Comparison of ENCODE assay signal across 1 fruit fly cellular context in the genomic region with DNA sequence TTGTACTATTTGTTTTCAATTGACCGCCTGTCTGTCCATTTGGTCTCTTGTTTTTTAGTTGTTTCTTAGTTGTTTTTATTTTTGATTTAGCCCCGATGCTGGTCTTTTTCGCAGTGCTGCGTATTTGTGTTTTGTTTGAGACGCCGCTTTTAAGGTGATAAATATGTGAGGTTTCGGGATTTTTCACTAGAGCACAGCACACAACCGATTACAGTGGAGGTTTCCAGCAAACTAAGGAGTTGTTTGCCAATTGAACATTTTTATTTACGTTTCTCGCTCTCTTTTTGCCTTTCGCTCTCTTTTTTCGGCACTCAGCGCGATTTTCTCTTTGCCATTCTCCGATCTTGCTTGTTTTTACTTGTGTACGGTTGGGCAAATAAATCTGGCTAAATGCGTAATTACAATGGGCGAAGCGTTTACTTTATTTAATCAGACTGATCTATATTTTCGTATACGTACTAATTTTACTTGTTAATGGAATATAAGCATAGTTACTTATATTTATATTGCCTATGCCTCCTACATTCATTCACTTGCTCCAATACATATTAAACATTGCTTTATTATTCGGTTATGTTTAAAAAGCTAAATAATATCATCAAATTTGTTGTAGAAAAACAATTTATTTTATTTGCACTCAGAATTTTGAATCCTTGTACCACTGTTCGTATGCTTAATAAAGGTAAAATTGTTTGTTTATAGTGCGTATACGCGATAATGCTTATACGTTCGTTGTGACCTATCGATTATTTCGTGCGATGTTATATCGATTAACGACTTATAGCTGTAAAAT.
TF ChIP-seq lines count a peak whose summit lies in the region.

A gene (minus strand): TSS at position 236 of the 793 bp plus-strand sequence.

TF ChIP-seq in whole organism, embryonic, 481 proteins besides CTCF, POLR2A, EP300 and RAD21 (continued from another document):
- TF ChIP-seq CG6175 (GFP tag; IDR thresholded peaks at IDR 0.05; lab: Robert Waterston, UW) (peak; percentile 43; the same call in 1 of the 3 replicates), CG42726 (GFP tag; IDR thresholded peaks at IDR 0.05; lab: Robert Waterston, UW; ENCODE audit: partially characterized antibody) (peak; percentile 89; the same call in 1 of the 2 replicates), row (GFP tag; IDR thresholded peaks at IDR 0.05; lab: Robert Waterston, UW) (peak; percentile 88), CG2875 (GFP tag; optimal IDR thresholded peaks at IDR 0.05; lab: Kevin White, UChicago) (peak; percentile 46), sima (GFP tag; optimal IDR thresholded peaks at IDR 0.05; lab: Kevin White, UChicago) (no peak), H2.0 (GFP tag; IDR thresholded peaks at IDR 0.05; lab: Robert Waterston, UW) (peak; percentile 64), Ets97D (GFP tag; optimal IDR thresholded peaks at IDR 0.05; lab: Kevin White, UChicago) (peak; percentile 60), CG1233 (GFP tag; optimal IDR thresholded peaks at IDR 0.05; lab: Kevin White, UChicago) (peak; percentile 87), odd (GFP tag; optimal IDR thresholded peaks at IDR 0.05; lab: Kevin White, UChicago) (peak; percentile 88), dmrt99B (tag; optimal IDR thresholded peaks at IDR 0.05; lab: Kevin White, UChicago) (peak; percentile 90), CG18619 (GFP tag; optimal IDR thresholded peaks at IDR 0.05; lab: Kevin White, UChicago) (peak; percentile 80), CG12155 (GFP tag; optimal IDR thresholded peaks at IDR 0.05; lab: Kevin White, UChicago) (peak; percentile 38), CG5245 (GFP tag; optimal IDR thresholded peaks at IDR 0.05; lab: Kevin White, UChicago) (peak; percentile 6), D19A (tag; optimal IDR thresholded peaks at IDR 0.05; lab: Kevin White, UChicago) (peak; percentile 80), sens-2 (GFP tag; IDR thresholded peaks at IDR 0.05; lab: Robert Waterston, UW) (0 out of 2 replicates have a peak, but pooled peaks have one; percentile 11), Meics (GFP tag; optimal IDR thresholded peaks at IDR 0.05; lab: Kevin White, UChicago) (peak; percentile 93), dmrt11E (tag; optimal IDR thresholded peaks at IDR 0.05; lab: Kevin White, UChicago) (peak; percentile 19), Elba2 (GFP tag; optimal IDR thresholded peaks at IDR 0.05; lab: Kevin White, UChicago) (no peak), hth (optimal IDR thresholded peaks at IDR 0.05; lab: Kevin White, UChicago) (no peak), Oli (tag; optimal IDR thresholded peaks at IDR 0.05; lab: Kevin White, UChicago) (peak; percentile 80), CG11085 (GFP tag; IDR thresholded peaks at IDR 0.05; lab: Robert Waterston, UW) (peak; percentile 47; the same call in 1 of the 2 replicates), Hmx (GFP tag; optimal IDR thresholded peaks at IDR 0.05; lab: Kevin White, UChicago) (peak; percentile 20), cwo (GFP tag; optimal IDR thresholded peaks at IDR 0.05; lab: Kevin White, UChicago) (peak; percentile 85), ken (GFP tag; IDR thresholded peaks at IDR 0.05; lab: Robert Waterston, UW) (no peak; the same call in 2 of the 3 replicates), stc (GFP tag; IDR thresholded peaks at IDR 0.05; lab: Robert Waterston, UW) (peak; percentile 83), Sox102F (GFP tag; optimal IDR thresholded peaks at IDR 0.05; lab: Kevin White, UChicago) (peak; percentile 84)
